Fruit fly (Drosophila melanogaster): ENCODE measurements around the gene CG6962.

CG6962 gene

DNA sequence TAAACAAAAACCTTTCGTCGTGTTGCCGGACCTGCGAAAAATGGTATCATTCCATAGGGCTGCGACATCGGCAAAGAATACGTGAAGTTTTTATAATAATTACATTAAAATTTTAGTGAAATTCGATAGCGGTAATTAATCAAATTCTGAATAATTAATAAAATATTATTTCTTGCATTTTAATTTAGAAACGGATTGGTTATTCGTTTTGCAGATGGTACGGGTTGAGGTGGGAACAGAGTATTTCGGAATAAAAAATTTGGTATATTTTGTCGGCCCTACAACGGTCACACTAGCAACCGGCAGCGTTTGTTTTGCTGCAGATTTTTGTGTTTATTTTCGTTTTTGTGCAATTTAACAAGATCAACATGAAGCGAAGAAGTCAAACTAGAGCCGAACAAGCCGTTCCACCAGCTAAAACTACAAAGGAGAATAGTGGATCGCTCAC, at the start of gene CG6962, which contains the start of gene CG31368:
TSS of gene CG6962 (minus strand) at position 29 of the 448 bp plus-strand sequence.
TSS of gene CG31368 (plus strand) at position 285 of the 448 bp plus-strand sequence.
- TF ChIP-seq noc (tag; optimal IDR thresholded peaks at IDR 0.05) = no peak

DNA sequence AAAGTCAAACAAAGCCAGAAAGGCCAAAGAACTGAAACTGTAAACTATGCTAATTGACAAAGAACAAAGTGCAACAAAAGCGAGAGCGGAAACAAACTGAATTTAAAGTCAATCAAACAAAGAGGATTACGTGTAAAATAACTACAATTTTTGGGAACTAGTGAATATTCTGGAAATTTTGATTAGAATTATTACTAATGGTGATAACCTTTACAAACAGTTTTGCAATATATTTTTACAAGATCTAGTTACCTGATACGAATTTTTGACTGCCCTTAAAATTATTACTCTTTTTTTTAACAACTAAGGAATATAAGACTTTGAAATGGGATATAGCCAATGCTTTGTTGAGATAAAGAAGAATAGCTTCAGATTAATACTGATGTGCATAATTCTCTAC, 48.6 kb upstream of the CG6962 start, which contains the start of gene CG14731:
TSS of gene CG14731 (plus strand) at position 301 of the 400 bp plus-strand sequence.
- no peak for TF ChIP-seq noc (tag; optimal IDR thresholded peaks at IDR 0.05)

DNA sequence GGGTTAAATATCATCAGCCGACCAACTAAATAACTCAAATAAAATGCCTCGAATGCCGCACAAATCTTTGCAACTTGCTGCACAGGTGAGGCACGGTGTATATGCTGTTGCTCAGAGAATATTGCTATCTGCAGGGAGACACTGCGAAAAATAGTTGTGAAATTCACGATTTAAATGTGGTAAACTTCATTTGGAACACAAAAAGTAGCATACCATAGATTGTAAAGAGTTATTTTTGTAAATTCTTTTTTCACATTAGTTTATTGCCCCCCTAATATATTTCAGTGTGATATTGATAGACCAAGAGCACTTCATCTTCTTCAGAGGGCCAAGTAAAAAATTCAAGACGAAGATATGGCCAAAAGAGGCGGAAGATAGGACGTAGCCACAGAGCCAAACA, 38.3 kb upstream of the CG6962 start:
- no peak for TF ChIP-seq noc (tag; optimal IDR thresholded peaks at IDR 0.05)

DNA sequence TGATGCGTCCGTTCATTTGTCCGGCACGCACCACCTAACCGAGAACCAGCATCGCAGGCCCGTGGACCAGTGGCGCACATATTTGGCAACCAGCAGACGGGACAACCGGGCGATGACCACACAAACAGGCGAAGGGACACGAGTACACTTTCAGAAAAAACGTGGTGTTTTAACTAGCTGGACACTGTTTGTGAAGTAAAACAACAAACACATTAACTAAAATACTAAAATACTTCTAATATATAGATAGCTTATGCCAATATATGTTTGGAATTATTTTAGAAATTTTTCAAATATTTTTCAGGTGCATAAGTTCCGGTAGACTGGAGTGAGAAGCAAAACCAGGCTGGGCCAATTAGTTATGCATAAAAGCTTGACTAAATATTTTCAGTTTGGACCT, 20.6 kb upstream of the CG6962 start:
- no peak for TF ChIP-seq noc (tag; optimal IDR thresholded peaks at IDR 0.05)

- TF ChIP-seq noc (tag; optimal IDR thresholded peaks at IDR 0.05) = no peak
Observed at dm6 chr3R:11897282-11897681, 14.9 kb upstream of the CG6962 start, which contains the start of gene CG34307. Gene CG34307 (plus strand): TSS chr3R:11897582.

- no peak for TF ChIP-seq noc (tag; optimal IDR thresholded peaks at IDR 0.05)
Observed at dm6 chr3R:11893197-11893596, 10.9 kb upstream of the CG6962 start, which contains the start of gene Dnali1. Gene Dnali1 (minus strand): TSS chr3R:11893297.

DNA sequence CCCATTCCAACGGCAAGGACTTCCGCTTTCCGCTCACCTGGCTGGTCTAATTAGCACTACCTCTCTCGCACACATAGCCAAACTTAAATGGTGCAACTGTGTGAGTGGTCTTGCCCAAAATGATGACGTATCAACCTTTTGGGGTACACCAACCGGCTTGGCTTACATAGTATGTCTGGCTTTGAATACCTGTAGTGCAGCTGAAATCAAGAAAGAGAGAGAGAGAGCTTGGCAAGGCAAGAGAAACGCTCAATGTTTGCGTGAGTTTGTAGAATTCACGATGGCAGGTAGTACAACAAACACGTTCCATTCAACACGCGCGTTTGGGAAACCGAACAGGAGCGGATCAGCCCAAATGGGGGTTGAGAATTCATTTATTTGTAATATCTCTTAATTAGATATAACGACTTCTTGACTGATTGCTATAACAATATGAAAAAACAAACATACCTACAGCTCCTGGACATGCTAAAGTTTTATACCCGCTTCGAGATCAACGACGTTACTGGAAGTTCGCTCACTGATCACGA, 5.8 kb upstream of the CG6962 start:
- TF ChIP-seq noc (tag; optimal IDR thresholded peaks at IDR 0.05) = no peak

- peak; percentile 56 for TF ChIP-seq noc (tag; optimal IDR thresholded peaks at IDR 0.05)
Observed at dm6 chr3R:11887114-11888037, 5.0 kb upstream of the CG6962 start, which contains the start of gene mthl5. Gene mthl5 (minus strand): TSS chr3R:11887168.

- TF ChIP-seq noc (tag; optimal IDR thresholded peaks at IDR 0.05) = no peak
Observed at dm6 chr3R:11883129-11883528, 795 bp upstream of the CG6962 start.

- TF ChIP-seq noc (tag; optimal IDR thresholded peaks at IDR 0.05) = no peak
Observed at dm6 chr3R:11877162-11877561, 5.2 kb downstream of the CG6962 start, which contains the start of gene sad. Gene sad (plus strand): TSS chr3R:11877235.

dm6 chr3R:11876750-11877149, 5.6 kb downstream of the CG6962 start:
- TF ChIP-seq noc (tag; optimal IDR thresholded peaks at IDR 0.05) = no peak

DNA sequence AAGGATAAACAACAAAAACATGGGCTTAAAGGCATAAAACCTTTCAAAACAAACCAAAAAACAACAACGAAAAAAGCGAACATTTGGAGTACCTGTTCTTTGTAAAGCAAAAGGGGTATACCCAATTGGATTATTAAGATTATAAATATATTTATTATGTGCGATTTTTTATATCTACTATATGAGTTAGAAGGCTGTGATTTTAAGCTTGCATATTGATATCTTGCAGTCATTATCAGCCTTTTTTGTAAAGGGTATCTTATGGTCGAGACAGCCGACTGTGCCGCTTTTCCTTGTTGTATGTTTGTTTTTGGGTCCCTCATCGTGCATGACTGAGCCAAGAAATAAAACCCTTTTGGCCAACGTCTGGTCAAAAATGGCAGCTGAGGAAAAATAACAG, 9.6 kb downstream of the CG6962 start:
- TF ChIP-seq noc (tag; optimal IDR thresholded peaks at IDR 0.05) = no peak

- no peak for TF ChIP-seq noc (tag; optimal IDR thresholded peaks at IDR 0.05)
Observed at dm6 chr3R:11870135-11870534, 12.2 kb downstream of the CG6962 start.

dm6 chr3R:11869675-11870074, 12.7 kb downstream of the CG6962 start:
- TF ChIP-seq noc (tag; optimal IDR thresholded peaks at IDR 0.05) = no peak

DNA sequence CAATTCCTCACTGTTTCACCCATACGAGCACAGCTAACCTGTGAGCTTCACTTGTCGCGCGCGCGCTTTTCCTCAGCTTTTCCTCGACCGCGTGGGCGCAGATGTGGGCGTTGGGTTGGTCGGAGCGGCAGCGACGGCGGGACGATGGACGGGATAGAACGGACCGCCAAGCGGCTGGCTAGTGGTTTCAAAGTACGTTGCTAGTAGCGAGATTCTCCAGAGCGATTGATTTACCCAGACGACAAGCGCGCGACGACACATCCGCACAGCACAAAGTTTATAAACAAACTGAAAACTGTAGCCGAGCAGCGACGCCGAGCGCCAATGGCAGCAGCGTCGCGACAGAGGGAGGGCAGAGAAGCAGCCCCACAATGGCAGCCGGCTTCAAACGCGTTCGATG, 13.2 kb downstream of the CG6962 start, which contains the start of gene CG6959:
TSS of gene CG6959 (minus strand) at position 292 of the 400 bp plus-strand sequence.
- TF ChIP-seq noc (tag; optimal IDR thresholded peaks at IDR 0.05) = no peak

DNA sequence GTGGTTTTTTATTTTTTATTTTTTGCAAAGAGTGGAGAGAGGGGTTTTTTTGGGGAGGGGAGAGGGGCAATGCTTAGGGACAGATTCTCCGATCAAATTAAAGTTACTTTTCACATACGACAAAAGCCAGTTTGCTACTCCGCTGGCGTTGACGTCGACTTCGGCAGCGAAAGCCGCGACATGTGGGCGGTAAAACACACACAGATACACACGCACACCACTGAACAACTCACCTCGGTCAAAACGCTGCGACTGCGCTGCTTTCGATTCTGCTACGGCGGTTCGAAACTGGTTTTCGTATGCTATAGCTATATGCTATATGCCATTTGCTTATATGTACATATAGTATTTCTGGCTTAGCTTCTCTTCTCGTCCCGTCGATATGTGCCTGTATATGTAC, 13.8 kb downstream of the CG6962 start:
- no peak for TF ChIP-seq noc (tag; optimal IDR thresholded peaks at IDR 0.05)

DNA sequence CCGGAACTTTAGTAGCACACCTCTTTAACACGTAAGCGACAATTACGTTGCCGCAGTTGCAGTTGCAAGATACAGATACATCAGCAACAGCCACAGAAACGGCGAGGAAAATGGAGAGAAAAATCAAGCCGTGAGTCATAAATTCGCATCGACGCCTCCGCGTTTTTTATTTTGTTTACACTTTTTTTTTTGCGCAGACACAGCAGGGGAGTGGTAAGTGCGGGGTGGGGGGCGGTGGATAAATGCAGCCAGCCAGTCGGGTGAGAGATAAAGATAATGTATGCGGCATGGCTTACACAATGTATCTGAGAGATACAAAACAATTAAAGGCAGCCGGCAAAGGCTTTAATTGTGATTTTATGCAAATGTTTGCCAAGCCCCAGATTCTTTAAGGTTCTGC, 17.2 kb downstream of the CG6962 start:
- TF ChIP-seq noc (tag; optimal IDR thresholded peaks at IDR 0.05) = no peak

Measured in whole organism, larva.